Fruit fly (Drosophila melanogaster): ENCODE results near the gene Lcp65Aa.

- TF ChIP-seq CG8478 (optimal IDR thresholded peaks at IDR 0.05) = no peak
- TF ChIP-seq CTCF (optimal IDR thresholded peaks at IDR 0.05) = no peak
These were observed 46.6 kb upstream of the Lcp65Aa start for dm6 chr3L:6104551-6104950.
